Fruit fly (Drosophila melanogaster) Kc167 (cell line): Measurements from ENCODE around the gene CG9855.

ENCODE experiments used
- Myc ChIP-seq: fragments of >200 bp; optimal IDR thresholded peaks from 2 replicates; lab custom pipeline; 2017; ENCODE audit warnings: missing external identifiers
- Sin3A ChIP-seq: fragments of >200 bp; optimal IDR thresholded peaks from 2 replicates; lab custom pipeline; 2018; ENCODE audit warnings: missing external identifiers
- h ChIP-seq: fragments of >200 bp; optimal IDR thresholded peaks from 3 replicates; lab custom pipeline; 2018; ENCODE audit warnings: missing external identifiers
- insv ChIP-seq: fragments of >200 bp; optimal IDR thresholded peaks from 3 replicates; lab custom pipeline; 2018; ENCODE audit warnings: missing external identifiers
- psq ChIP-seq: fragments of >200 bp; optimal IDR thresholded peaks from 2 replicates; lab custom pipeline; 2017; ENCODE audit warnings: missing external identifiers
- ttk ChIP-seq: sonication (Bioruptor generic); optimal IDR thresholded peaks from 2 replicates; lab custom pipeline; 2017; ENCODE audit warnings: missing external identifiers

- TF ChIP-seq Myc (lab: Kevin White, UChicago) (no peak), Sin3A (lab: Kevin White, UChicago) (no peak), psq (lab: Kevin White, UChicago) (no peak), insv (lab: Kevin White, UChicago) (no peak), ttk (no peak), h (lab: Kevin White, UChicago) (no peak)
These were observed 44.1 kb downstream of the CG9855 start for dm6 chr3R:4353569-4353968.
